Fruit fly (Drosophila melanogaster): ENCODE data around the gene CG32640.

Gene CG32640

dm6 chrX:13130175-13130822, 47.5 kb upstream of the CG32640 start (continued):
- TF ChIP-seq trem (tag; optimal IDR thresholded peaks at IDR 0.05) (peak; percentile 61), oc (tag; optimal IDR thresholded peaks at IDR 0.05) (no peak), nerfin-1 (tag; optimal IDR thresholded peaks at IDR 0.05) (peak; percentile 92), sisA (GFP tag; IDR thresholded peaks at IDR 0.05) (0 out of 2 replicates have a peak, but pooled peaks have one; percentile 16), CG32532 (GFP tag; IDR thresholded peaks at IDR 0.05) (peak; percentile 34; the same call in 1 of the 2 replicates), ci (GFP tag; IDR thresholded peaks at IDR 0.05) (peak; percentile 52; the same call in 1 of the 3 replicates), Fer2 (tag; optimal IDR thresholded peaks at IDR 0.05) (peak; percentile 62), CG6765 (GFP tag; optimal IDR thresholded peaks at IDR 0.05) (peak; percentile 34), CG10462 (GFP tag; optimal IDR thresholded peaks at IDR 0.05) (peak; percentile 22), D19A (tag; optimal IDR thresholded peaks at IDR 0.05) (peak; percentile 80), CG33213 (GFP tag; optimal IDR thresholded peaks at IDR 0.05) (peak; percentile 13), Hand (GFP tag; optimal IDR thresholded peaks at IDR 0.05) (peak; percentile 84), sc (optimal IDR thresholded peaks at IDR 0.05) (no peak), sc (GFP tag; optimal IDR thresholded peaks at IDR 0.05) (peak; percentile 54), CHES-1-like (GFP tag; optimal IDR thresholded peaks at IDR 0.05) (peak; percentile 49), tup (GFP tag; optimal IDR thresholded peaks at IDR 0.05) (no peak), CG6254 (GFP tag; optimal IDR thresholded peaks at IDR 0.05) (peak; percentile 50), Lpt (GFP tag; optimal IDR thresholded peaks at IDR 0.05) (no peak), CG7372 (GFP tag; IDR thresholded peaks at IDR 0.05) (no peak), zf30C (GFP tag; optimal IDR thresholded peaks at IDR 0.05) (no peak), pros (GFP tag; optimal IDR thresholded peaks at IDR 0.05) (no peak), NfI (GFP tag; optimal IDR thresholded peaks at IDR 0.05) (peak; percentile 66), luna (GFP tag; optimal IDR thresholded peaks at IDR 0.05) (no peak), stc (GFP tag; IDR thresholded peaks at IDR 0.05) (peak; percentile 12; the same call in 1 of the 2 replicates), twi (tag; optimal IDR thresholded peaks at IDR 0.05) (peak; percentile 60), Abd-B (GFP tag; optimal IDR thresholded peaks at IDR 0.05) (peak; percentile 42), lola (GFP tag; optimal IDR thresholded peaks at IDR 0.05) (peak in 2 of 3 experiments; percentile 37 to 82), sug (tag; optimal IDR thresholded peaks at IDR 0.05) (peak; percentile 77), chm (GFP tag; IDR thresholded peaks at IDR 0.05) (0 out of 2 replicates have a peak, but pooled peaks have one; percentile 30), Sin3A (optimal IDR thresholded peaks at IDR 0.05) (no peak), prd (optimal IDR thresholded peaks at IDR 0.05) (no peak), prd (GFP tag; IDR thresholded peaks at IDR 0.05) (peak; percentile 61; the same call in 2 of the 3 replicates), slbo (GFP tag; IDR thresholded peaks at IDR 0.05) (peak; percentile 44; the same call in 1 of the 2 replicates), jing (GFP tag; optimal IDR thresholded peaks at IDR 0.05) (peak; percentile 58), Xbp1 (GFP tag; optimal IDR thresholded peaks at IDR 0.05) (peak; percentile 69), D19B (GFP tag; optimal IDR thresholded peaks at IDR 0.05) (peak; percentile 50), dysf (GFP tag; IDR thresholded peaks at IDR 0.05) (peak; percentile 56; the same call in 2 of the 3 replicates), cad (GFP tag; optimal IDR thresholded peaks at IDR 0.05) (no peak), Adf1 (GFP tag; IDR thresholded peaks at IDR 0.05) (no peak), CG17186 (GFP tag; optimal IDR thresholded peaks at IDR 0.05) (no peak), CG30431 (GFP tag; optimal IDR thresholded peaks at IDR 0.05) (peak; percentile 61), CG8924 (tag; optimal IDR thresholded peaks at IDR 0.05) (peak; percentile 84), CG5180 (GFP tag; optimal IDR thresholded peaks at IDR 0.05) (peak; percentile 49), CG5245 (GFP tag; optimal IDR thresholded peaks at IDR 0.05) (peak; percentile 27), Ada2b (GFP tag; IDR thresholded peaks at IDR 0.05) (peak; percentile 42; the same call in 1 of the 2 replicates), CG10147 (GFP tag; optimal IDR thresholded peaks at IDR 0.05) (peak; percentile 80), Vsx1 (GFP tag; optimal IDR thresholded peaks at IDR 0.05) (peak; percentile 33), gem (tag; optimal IDR thresholded peaks at IDR 0.05) (peak; percentile 84), CG4282 (GFP tag; optimal IDR thresholded peaks at IDR 0.05) (no peak), HmgD (GFP tag; optimal IDR thresholded peaks at IDR 0.05) (peak; percentile 36)

Data from whole organism, embryonic.